Worm (Caenorhabditis elegans) whole organism, late embryonic: ENCODE measurements around the gene R03G8.6.

Experiments used
- C08G9.2 ChIP-seq: sonication (generic microtip); optimal IDR thresholded peaks from 2 replicates; lab custom pipeline; 2016; ENCODE audit warnings: mild to moderate bottlenecking, missing genetic modification characterization, moderate library complexity, missing compliant biosample characterization
- K09A11.1 ChIP-seq: sonication (generic microtip); optimal IDR thresholded peaks from 2 replicates; lab custom pipeline; 2017; ENCODE audit warnings: antibody characterized with exemption, mild to moderate bottlenecking, missing genetic modification characterization, missing compliant biosample characterization; ENCODE audit not compliant: insufficient read depth
- Y22D7AL.16 ChIP-seq: sonication (generic microtip); optimal IDR thresholded peaks from 2 replicates; lab custom pipeline; 2016; ENCODE audit warnings: missing genetic modification characterization, missing compliant biosample characterization
- ahr-1 ChIP-seq: sonication (generic microtip); optimal IDR thresholded peaks from 2 replicates; lab custom pipeline; 2016; ENCODE audit warnings: missing genetic modification characterization, missing compliant biosample characterization
- ama-1 ChIP-seq: fragments of 150-350 bp; optimal IDR thresholded peaks from 2 replicates; lab custom pipeline; 2014
- ceh-18 ChIP-seq: sonication (generic microtip); optimal IDR thresholded peaks from 2 replicates; lab custom pipeline; 2016; ENCODE audit warnings: missing genetic modification characterization, missing compliant biosample characterization
- ceh-2 ChIP-seq: sonication (generic microtip); optimal IDR thresholded peaks from 2 replicates; lab custom pipeline; 2016; ENCODE audit warnings: missing genotype, missing genetic modification characterization, missing compliant biosample characterization
- ceh-22 ChIP-seq: sonication (generic microtip); optimal IDR thresholded peaks from 2 replicates; lab custom pipeline; 2017; ENCODE audit warnings: missing biosample characterization, missing genetic modification characterization
- ceh-30 ChIP-seq: fragments of 150-350 bp; optimal IDR thresholded peaks from 2 replicates; lab custom pipeline; 2014; ENCODE audit warnings: missing biosample characterization, missing genetic modification characterization
- ceh-31 ChIP-seq: sonication (generic microtip); optimal IDR thresholded peaks from 2 replicates; lab custom pipeline; 2016; ENCODE audit warnings: missing genetic modification characterization, missing compliant biosample characterization
- ceh-34 ChIP-seq: sonication (generic microtip); optimal IDR thresholded peaks from 2 replicates; lab custom pipeline; 2016; ENCODE audit warnings: mild to moderate bottlenecking, missing genetic modification characterization, missing compliant biosample characterization
- ceh-45 ChIP-seq: fragments of 200-800 bp; sonication (Bioruptor generic); IDR thresholded peaks from 2 replicates; pipeline ENCODE4 v1.3.6; 2022; ENCODE audit warnings: missing genetic modification reagents, missing genetic modification characterization, missing compliant biosample characterization
- ceh-48 ChIP-seq: sonication (generic microtip); optimal IDR thresholded peaks from 2 replicates; lab custom pipeline; 2016; ENCODE audit warnings: missing genetic modification characterization, inconsistent platforms, missing compliant biosample characterization
- ceh-6 ChIP-seq: fragments of 200-800 bp; sonication (Bioruptor generic); optimal IDR thresholded peaks from 2 replicates; lab custom pipeline; 2018; ENCODE audit warnings: mild to moderate bottlenecking, missing genetic modification characterization, missing compliant biosample characterization
- ceh-9 ChIP-seq: sonication (generic microtip); optimal IDR thresholded peaks from 2 replicates; lab custom pipeline; 2016; ENCODE audit warnings: mild to moderate bottlenecking, missing genetic modification characterization, inconsistent platforms, missing compliant biosample characterization
- che-1 ChIP-seq: sonication (generic microtip); optimal IDR thresholded peaks from 2 replicates; lab custom pipeline; 2016; ENCODE audit warnings: mild to moderate bottlenecking, missing genetic modification characterization, missing compliant biosample characterization
- dmd-4 ChIP-seq: sonication (generic microtip); optimal IDR thresholded peaks from 2 replicates; lab custom pipeline; 2016; ENCODE audit warnings: borderline replicate concordance, missing genetic modification characterization, missing compliant biosample characterization
- dve-1 ChIP-seq: sonication (generic microtip); optimal IDR thresholded peaks from 2 replicates; lab custom pipeline; 2017; ENCODE audit warnings: antibody characterized with exemption, mild to moderate bottlenecking, missing genetic modification characterization, missing compliant biosample characterization
- fax-1 ChIP-seq: sonication (generic microtip); optimal IDR thresholded peaks from 2 replicates; lab custom pipeline; 2016; ENCODE audit warnings: missing genotype, missing genetic modification characterization, missing compliant biosample characterization
- fkh-10 ChIP-seq: fragments of 150-350 bp; optimal IDR thresholded peaks from 2 replicates; lab custom pipeline; 2014; ENCODE audit warnings: missing biosample characterization, missing genetic modification reagents, missing genetic modification characterization
- fkh-6 ChIP-seq: sonication (generic microtip); optimal IDR thresholded peaks from 2 replicates; lab custom pipeline; 2016; ENCODE audit warnings: missing genetic modification characterization, missing compliant biosample characterization
- hlh-30 ChIP-seq: sonication (generic microtip); optimal IDR thresholded peaks from 2 replicates; lab custom pipeline; 2017; ENCODE audit warnings: antibody characterized with exemption, missing genetic modification characterization, missing compliant biosample characterization; ENCODE audit not compliant: insufficient read depth
- hlh-8 ChIP-seq: sonication (generic microtip); optimal IDR thresholded peaks from 2 replicates; lab custom pipeline; 2016; ENCODE audit warnings: missing genotype, missing genetic modification characterization, missing compliant biosample characterization
- lim-6 ChIP-seq: sonication (generic microtip); optimal IDR thresholded peaks from 2 replicates; lab custom pipeline; 2016; ENCODE audit warnings: missing genetic modification characterization, missing compliant biosample characterization
- madf-2 ChIP-seq: sonication (generic microtip); optimal IDR thresholded peaks from 2 replicates; lab custom pipeline; 2017; ENCODE audit warnings: missing genetic modification characterization, missing compliant biosample characterization
- mec-3 ChIP-seq: sonication (generic microtip); optimal IDR thresholded peaks from 2 replicates; lab custom pipeline; 2016; ENCODE audit warnings: borderline replicate concordance, missing genetic modification characterization, missing compliant biosample characterization
- nfya-1 ChIP-seq: sonication (generic microtip); optimal IDR thresholded peaks from 2 replicates; lab custom pipeline; 2017; ENCODE audit warnings: missing genetic modification characterization, mild to moderate bottlenecking, missing compliant biosample characterization, antibody characterized with exemption, moderate library complexity
- nhr-11 ChIP-seq: fragments of 150-350 bp; optimal IDR thresholded peaks from 2 replicates; lab custom pipeline; 2014; ENCODE audit warnings: missing biosample characterization, missing genetic modification characterization
- nhr-232 ChIP-seq: sonication (generic microtip); optimal IDR thresholded peaks from 2 replicates; lab custom pipeline; 2016; ENCODE audit warnings: missing genetic modification characterization, missing compliant biosample characterization
- npax-4 ChIP-seq: sonication (generic microtip); optimal IDR thresholded peaks from 2 replicates; lab custom pipeline; 2016; ENCODE audit warnings: missing genetic modification characterization, missing compliant biosample characterization
- odd-2 ChIP-seq: sonication (generic microtip); optimal IDR thresholded peaks from 2 replicates; lab custom pipeline; 2017; ENCODE audit warnings: antibody characterized with exemption, mild to moderate bottlenecking, missing genetic modification characterization, missing compliant biosample characterization
- pag-3 ChIP-seq: sonication (generic microtip); optimal IDR thresholded peaks from 2 replicates; lab custom pipeline; 2016; ENCODE audit warnings: missing compliant biosample characterization, missing genetic modification characterization, borderline replicate concordance
- pax-1 ChIP-seq: fragments of 150-350 bp; optimal IDR thresholded peaks from 2 replicates; lab custom pipeline; 2014; ENCODE audit warnings: missing biosample characterization, missing genetic modification characterization
- pha-4 ChIP-seq: fragments of 150-350 bp; optimal IDR thresholded peaks from 2 replicates; lab custom pipeline; 2018; ENCODE audit warnings: missing biosample characterization, missing genetic modification reagents, missing genetic modification characterization
- pros-1 ChIP-seq: fragments of 150-350 bp; optimal IDR thresholded peaks from 2 replicates; lab custom pipeline; 2014; ENCODE audit warnings: missing biosample characterization, missing genetic modification reagents, missing genetic modification characterization
- ref-2 ChIP-seq: sonication (generic microtip); optimal IDR thresholded peaks from 2 replicates; lab custom pipeline; 2016; ENCODE audit warnings: missing genetic modification characterization, missing compliant biosample characterization
- rnt-1 ChIP-seq: sonication (generic microtip); optimal IDR thresholded peaks from 2 replicates; lab custom pipeline; 2016; ENCODE audit warnings: missing genetic modification characterization, missing compliant biosample characterization
- tbx-2 ChIP-seq: sonication (generic microtip); optimal IDR thresholded peaks from 2 replicates; lab custom pipeline; 2016; ENCODE audit warnings: missing genetic modification characterization, missing compliant biosample characterization
- ttx-3 ChIP-seq: sonication (generic microtip); optimal IDR thresholded peaks from 2 replicates; lab custom pipeline; 2016; ENCODE audit warnings: missing genetic modification reagents, missing genetic modification characterization, missing compliant biosample characterization
- unc-42 ChIP-seq: sonication (generic microtip); optimal IDR thresholded peaks from 2 replicates; lab custom pipeline; 2016; ENCODE audit warnings: missing genotype, missing genetic modification characterization, missing compliant biosample characterization
- unc-55 ChIP-seq: sonication (generic microtip); optimal IDR thresholded peaks from 2 replicates; lab custom pipeline; 2017; ENCODE audit warnings: missing biosample characterization, missing genetic modification reagents, missing genetic modification characterization
- unc-86 ChIP-seq: sonication (generic microtip); optimal IDR thresholded peaks from 2 replicates; lab custom pipeline; 2016; ENCODE audit warnings: missing genetic modification characterization, missing compliant biosample characterization
- zip-5 ChIP-seq: sonication (generic microtip); optimal IDR thresholded peaks from 2 replicates; lab custom pipeline; 2016; ENCODE audit warnings: missing genetic modification characterization, missing compliant biosample characterization

The R03G8.6 gene

ce11 chrX:13100410-13100809 is at the start of gene R03G8.6:
TSS of gene R03G8.6 (minus strand) at chrX:13100510.
- no peak for TF ChIP-seq nhr-11 (tag; lab: Kevin White, UChicago)

- TF ChIP-seq dve-1 (tag; lab: Kevin White, UChicago), result no peak
Measured at ce11 chrX:13147105-13147504, 46.8 kb upstream of the R03G8.6 start.

- TF ChIP-seq Y22D7AL.16 (tag; lab: Kevin White, UChicago), result no peak
- peak; percentile 9 for TF ChIP-seq ceh-34 (tag; lab: Kevin White, UChicago)
- no peak for TF ChIP-seq ceh-30 (tag; lab: Kevin White, UChicago)
- no peak for TF ChIP-seq pha-4
- peak; percentile 30 for TF ChIP-seq ceh-31
- TF ChIP-seq mec-3 (tag; lab: Kevin White, UChicago), result no peak
- TF ChIP-seq ceh-9 (tag; lab: Kevin White, UChicago), result no peak
- no peak for TF ChIP-seq ref-2 (tag; lab: Kevin White, UChicago)
- no peak for TF ChIP-seq madf-2
- TF ChIP-seq nfya-1 (tag; lab: Kevin White, UChicago), result no peak
- no peak for TF ChIP-seq pag-3 (tag; lab: Kevin White, UChicago)
- no peak for TF ChIP-seq ceh-18
Measured at ce11 chrX:13145988-13146873, 45.9 kb upstream of the R03G8.6 start.

- TF ChIP-seq lim-6 (tag; lab: Kevin White, UChicago) (peak; percentile 51), fkh-6 (peak; percentile 27), Y22D7AL.16 (tag; lab: Kevin White, UChicago) (no peak), ahr-1 (tag; lab: Kevin White, UChicago) (no peak), odd-2 (tag; lab: Kevin White, UChicago) (no peak), npax-4 (tag; lab: Kevin White, UChicago) (no peak), pag-3 (tag; lab: Kevin White, UChicago) (peak; percentile 63), ceh-48 (tag; lab: Kevin White, UChicago) (peak; percentile 83), ttx-3 (tag; lab: Kevin White, UChicago) (peak; percentile 27), nhr-11 (tag; lab: Kevin White, UChicago) (no peak), K09A11.1 (tag; lab: Kevin White, UChicago) (no peak), ceh-45 (GFP tag; lab: Robert Waterston, UW) (no peak), ama-1 (lab: Kevin White, UChicago) (peak; percentile 95), pros-1 (tag; lab: Kevin White, UChicago) (peak; percentile 85), ceh-22 (peak; percentile 92), ceh-30 (tag; lab: Kevin White, UChicago) (no peak), hlh-30 (tag; lab: Kevin White, UChicago) (peak; percentile 99), unc-55 (GFP tag; lab: Kevin White, UChicago) (peak; percentile 97), nhr-232 (tag; lab: Kevin White, UChicago) (no peak), hlh-8 (peak; percentile 68), dmd-4 (tag; lab: Kevin White, UChicago) (peak; percentile 10), C08G9.2 (tag; lab: Kevin White, UChicago) (peak; percentile 67), zip-5 (tag; lab: Kevin White, UChicago) (no peak), ceh-18 (peak; percentile 97), unc-42 (tag; lab: Kevin White, UChicago) (peak; percentile 87), rnt-1 (tag; lab: Kevin White, UChicago) (peak; percentile 93), fkh-10 (GFP tag; lab: Kevin White, UChicago) (no peak), pha-4 (no peak), ceh-6 (GFP tag; lab: Kevin White, UChicago) (peak; percentile 38), fax-1 (tag; lab: Kevin White, UChicago) (peak; percentile 26), che-1 (tag; lab: Kevin White, UChicago) (peak; percentile 47), ceh-2 (tag; lab: Kevin White, UChicago) (peak; percentile 61), nfya-1 (tag; lab: Kevin White, UChicago) (peak; percentile 93), unc-86 (tag; lab: Kevin White, UChicago) (no peak), tbx-2 (tag; lab: Kevin White, UChicago) (peak; percentile 93), dve-1 (tag; lab: Kevin White, UChicago) (peak; percentile 82), pax-1 (tag; lab: Kevin White, UChicago) (peak; percentile 35)
Measured at ce11 chrX:13144975-13145618, 44.8 kb upstream of the R03G8.6 start.
